Fruit fly (Drosophila melanogaster) whole organism, embryonic: ENCODE results near the gene OtopLc.
A peak's percentile ranks its signal among the peaks of the same experiment; 100 is the strongest.

ENCODE experiments used
- Bgb ChIP-seq: fragments of 200-800 bp; sonication (Bioruptor generic); IDR thresholded peaks from 2 replicates; pipeline ENCODE4 v1.3.6; 2022; ENCODE audit warnings: missing biosample characterization, missing genetic modification characterization; ENCODE audit not compliant: partially characterized antibody
- BtbVII ChIP-seq: fragments of 200-800 bp; sonication (Bioruptor generic); optimal IDR thresholded peaks from 3 replicates; lab custom pipeline; 2017; ENCODE audit warnings: missing biosample characterization, mild to moderate bottlenecking, missing genetic modification characterization
- CG10431 ChIP-seq: fragments of 200-800 bp; sonication (Bioruptor generic); optimal IDR thresholded peaks from 3 replicates; lab custom pipeline; 2018; ENCODE audit warnings: missing biosample characterization, mild to moderate bottlenecking, missing genetic modification characterization
- CG13296 ChIP-seq: fragments of 200-800 bp; sonication (Bioruptor generic); optimal IDR thresholded peaks from 3 replicates; lab custom pipeline; 2018; ENCODE audit warnings: missing biosample characterization, mild to moderate bottlenecking, missing genetic modification characterization
- CG15514 ChIP-seq: fragments of 200-800 bp; sonication (Bioruptor generic); optimal IDR thresholded peaks from 3 replicates; lab custom pipeline; 2017; ENCODE audit warnings: missing biosample characterization, missing genetic modification characterization, mild to moderate bottlenecking, moderate library complexity, missing genetic modification reagents
- CG2199 ChIP-seq: fragments of 200-800 bp; sonication (Bioruptor generic); IDR thresholded peaks from 3 replicates; pipeline ENCODE4 v1.3.6; 2022; ENCODE audit warnings: missing biosample characterization, missing genetic modification characterization
- CG30020 ChIP-seq: fragments of 200-800 bp; optimal IDR thresholded peaks from 2 replicates; lab custom pipeline; 2019; ENCODE audit warnings: missing biosample characterization, mild to moderate bottlenecking, missing genetic modification characterization, moderate library complexity
- CG30431 ChIP-seq: fragments of 200-800 bp; sonication (Bioruptor generic); optimal IDR thresholded peaks from 2 replicates; lab custom pipeline; 2017; ENCODE audit warnings: missing biosample characterization, missing genetic modification characterization
- CG4424 ChIP-seq: fragments of 200-800 bp; sonication (Bioruptor generic); optimal IDR thresholded peaks from 3 replicates; lab custom pipeline; 2016; ENCODE audit warnings: missing biosample characterization, missing genetic modification characterization
- CG4707 ChIP-seq: fragments of 200-800 bp; sonication (Bioruptor generic); optimal IDR thresholded peaks from 2 replicates; lab custom pipeline; 2018; ENCODE audit warnings: missing biosample characterization, mild to moderate bottlenecking, missing genetic modification characterization, moderate library complexity
- CG6272 ChIP-seq: fragments of 200-800 bp; sonication (Bioruptor generic); IDR thresholded peaks from 2 replicates; pipeline ENCODE4 v1.3.6; 2022; ENCODE audit warnings: missing biosample characterization, missing genetic modification characterization
- CG6765 ChIP-seq: fragments of 200-800 bp; sonication (Bioruptor generic); optimal IDR thresholded peaks from 3 replicates; lab custom pipeline; 2017; ENCODE audit warnings: missing biosample characterization, mild to moderate bottlenecking, missing genetic modification characterization
- CG6791 ChIP-seq: fragments of 200-800 bp; sonication (Bioruptor generic); IDR thresholded peaks from 3 replicates; pipeline ENCODE4 v1.3.6; 2022; ENCODE audit warnings: missing biosample characterization, missing genetic modification characterization; ENCODE audit not compliant: partially characterized antibody
- CG7372 ChIP-seq: fragments of 200-800 bp; sonication (Bioruptor generic); IDR thresholded peaks from 2 replicates; pipeline ENCODE4 v1.3.6; 2022; ENCODE audit warnings: missing biosample characterization, missing genetic modification characterization
- CG7786 ChIP-seq: fragments of 200-800 bp; sonication (Bioruptor generic); optimal IDR thresholded peaks from 2 replicates; lab custom pipeline; 2016; ENCODE audit warnings: missing biosample characterization, missing genetic modification characterization
- CG8388 ChIP-seq: fragments of 200-800 bp; sonication (Bioruptor generic); optimal IDR thresholded peaks from 2 replicates; lab custom pipeline; 2019; ENCODE audit warnings: missing biosample characterization, mild to moderate bottlenecking, missing genetic modification characterization, moderate library complexity
- CG8944 ChIP-seq: fragments of 200-800 bp; sonication (Bioruptor generic); optimal IDR thresholded peaks from 3 replicates; lab custom pipeline; 2016; ENCODE audit warnings: missing biosample characterization, missing genetic modification characterization
- CTCF ChIP-seq: fragments of 200-800 bp; sonication (Bioruptor generic); optimal IDR thresholded peaks from 2 replicates; lab custom pipeline; 2017; ENCODE audit warnings: missing biosample characterization, mild to moderate bottlenecking, missing genetic modification characterization, moderate library complexity
- Chrac-16 ChIP-seq: fragments of 200-800 bp; sonication (Bioruptor generic); optimal IDR thresholded peaks from 3 replicates; lab custom pipeline; 2016; ENCODE audit warnings: missing biosample characterization, missing genetic modification characterization
- Dip2 ChIP-seq: fragments of 200-800 bp; sonication (Bioruptor generic); IDR thresholded peaks from 2 replicates; pipeline ENCODE4 v1.3.6; 2022; ENCODE audit warnings: missing biosample characterization, missing genetic modification characterization
- HLH54F ChIP-seq: fragments of 200-800 bp; sonication (Bioruptor generic); optimal IDR thresholded peaks from 3 replicates; lab custom pipeline; 2016; ENCODE audit warnings: missing biosample characterization, missing genetic modification characterization
- Meics ChIP-seq: fragments of 200-800 bp; sonication (Bioruptor generic); optimal IDR thresholded peaks from 2 replicates; lab custom pipeline; 2017; ENCODE audit warnings: missing biosample characterization, mild to moderate bottlenecking, missing genetic modification characterization
- Nf-YC ChIP-seq: fragments of 200-800 bp; optimal IDR thresholded peaks from 3 replicates; lab custom pipeline; 2019; ENCODE audit warnings: missing biosample characterization, mild to moderate bottlenecking, missing genetic modification characterization, moderate library complexity
- Pdp1 ChIP-seq, 2 experiments: fragments of 200-800 bp; sonication (Bioruptor generic); optimal IDR thresholded peaks; 3 replicates each; lab custom pipeline; 2016; ENCODE audit warnings: missing biosample characterization in 2 of 2, missing genetic modification characterization in 2 of 2, mild to moderate bottlenecking in 1 of 2, moderate library complexity in 1 of 2
- Side ChIP-seq: fragments of 200-800 bp; sonication (Bioruptor generic); optimal IDR thresholded peaks from 2 replicates; lab custom pipeline; 2016; ENCODE audit warnings: missing biosample characterization, missing genetic modification characterization
- aop ChIP-seq: fragments of 200-800 bp; sonication (Bioruptor generic); IDR thresholded peaks from 2 replicates; pipeline ENCODE4 v1.3.6; 2022; ENCODE audit warnings: missing biosample characterization, missing genetic modification characterization
- bbx ChIP-seq: fragments of 200-800 bp; sonication (Bioruptor generic); IDR thresholded peaks from 2 replicates; pipeline ENCODE4 v1.3.6; 2022; ENCODE audit warnings: missing biosample characterization, missing genetic modification characterization; ENCODE audit not compliant: partially characterized antibody
- cwo ChIP-seq: fragments of 200-800 bp; sonication (Bioruptor generic); optimal IDR thresholded peaks from 3 replicates; lab custom pipeline; 2017; ENCODE audit warnings: missing biosample characterization, missing genetic modification characterization, mild to moderate bottlenecking, moderate library complexity, missing genetic modification reagents
- dati ChIP-seq: fragments of 200-800 bp; sonication (Bioruptor generic); IDR thresholded peaks from 2 replicates; pipeline ENCODE4 v1.3.6; 2022; ENCODE audit warnings: missing biosample characterization, missing genetic modification characterization
- dysf ChIP-seq: fragments of 200-800 bp; sonication (Bioruptor generic); IDR thresholded peaks from 3 replicates; pipeline ENCODE4 v1.3.6; 2022; ENCODE audit warnings: missing biosample characterization, missing genetic modification characterization
- en ChIP-seq: fragments of 200-800 bp; sonication (Bioruptor generic); optimal IDR thresholded peaks from 2 replicates; lab custom pipeline; 2016; ENCODE audit warnings: missing biosample characterization, missing genetic modification characterization
- fru ChIP-seq: fragments of >200 bp; optimal IDR thresholded peaks from 2 replicates; lab custom pipeline; 2017
- grau ChIP-seq: fragments of 200-800 bp; optimal IDR thresholded peaks from 3 replicates; lab custom pipeline; 2019; ENCODE audit warnings: missing biosample characterization, mild to moderate bottlenecking, missing genetic modification characterization, moderate library complexity
- grn ChIP-seq: fragments of 200-800 bp; sonication (Bioruptor generic); optimal IDR thresholded peaks from 3 replicates; lab custom pipeline; 2017; ENCODE audit warnings: missing biosample characterization, missing genetic modification characterization
- gsb ChIP-seq: fragments of 200-800 bp; sonication (Bioruptor generic); IDR thresholded peaks from 2 replicates; pipeline ENCODE4 v1.3.6; 2022; ENCODE audit warnings: missing biosample characterization, missing genetic modification characterization
- gt ChIP-seq: fragments of 200-800 bp; sonication (Bioruptor generic); IDR thresholded peaks from 2 replicates; pipeline ENCODE4 v1.3.6; 2022; ENCODE audit warnings: missing biosample characterization, missing genetic modification characterization
- h ChIP-seq: fragments of >200 bp; optimal IDR thresholded peaks from 2 replicates; lab custom pipeline; 2017
- hth ChIP-seq: fragments of >200 bp; optimal IDR thresholded peaks from 2 replicates; lab custom pipeline; 2017; ENCODE audit warnings: inconsistent platforms
- lov ChIP-seq, 2 experiments: fragments of 200-800 bp in 1 of 2; fragments of >200 bp in 1 of 2; sonication (Bioruptor generic) in 1 of 2; IDR thresholded peaks in 1 of 2; optimal IDR thresholded peaks in 1 of 2; 2 replicates in 1 of 2; 3 replicates in 1 of 2; pipeline versions ENCODE4 v1.3.6 to Lab custom; 2017 to 2022; ENCODE audit warnings: missing biosample characterization in 1 of 2, missing genetic modification characterization in 1 of 2
- oc ChIP-seq: fragments of 200-800 bp; sonication (Bioruptor generic); optimal IDR thresholded peaks from 2 replicates; lab custom pipeline; 2018; ENCODE audit warnings: missing biosample characterization, mild to moderate bottlenecking, missing genetic modification characterization, moderate library complexity
- org-1 ChIP-seq: fragments of 200-800 bp; sonication (Bioruptor generic); optimal IDR thresholded peaks from 2 replicates; lab custom pipeline; 2017; ENCODE audit warnings: missing biosample characterization, missing genetic modification characterization
- psq ChIP-seq: fragments of 200-800 bp; sonication (Bioruptor generic); optimal IDR thresholded peaks from 2 replicates; lab custom pipeline; 2017; ENCODE audit warnings: missing biosample characterization, missing genetic modification characterization
- pum ChIP-seq: fragments of 200-800 bp; sonication (Bioruptor generic); optimal IDR thresholded peaks from 2 replicates; lab custom pipeline; 2016; ENCODE audit warnings: missing biosample characterization, missing genetic modification characterization
- ro ChIP-seq: fragments of 200-800 bp; sonication (Bioruptor generic); IDR thresholded peaks from 2 replicates; pipeline ENCODE4 v1.3.6; 2022; ENCODE audit warnings: missing biosample characterization, missing genetic modification characterization
- row ChIP-seq: fragments of 200-800 bp; sonication (Bioruptor generic); IDR thresholded peaks from 3 replicates; pipeline ENCODE4 v1.3.6; 2022; ENCODE audit warnings: missing biosample characterization, missing genetic modification characterization
- sim ChIP-seq: fragments of 200-800 bp; sonication (Bioruptor generic); IDR thresholded peaks from 2 replicates; pipeline ENCODE4 v1.3.6; 2022; ENCODE audit warnings: missing biosample characterization, missing genetic modification characterization
- sna ChIP-seq: fragments of 200-800 bp; sonication (Bioruptor generic); IDR thresholded peaks from 2 replicates; pipeline ENCODE4 v1.3.6; 2022; ENCODE audit warnings: missing biosample characterization, missing genetic modification characterization; ENCODE audit not compliant: partially characterized antibody
- tna ChIP-seq: fragments of 200-800 bp; sonication (Bioruptor generic); IDR thresholded peaks from 2 replicates; pipeline ENCODE4 v1.3.6; 2022; ENCODE audit warnings: missing biosample characterization, missing genetic modification characterization; ENCODE audit not compliant: partially characterized antibody
- toy ChIP-seq: fragments of 200-800 bp; sonication (Bioruptor generic); IDR thresholded peaks from 2 replicates; pipeline ENCODE4 v1.3.6; 2022; ENCODE audit warnings: missing biosample characterization, missing genetic modification characterization
- twi ChIP-seq: fragments of 200-800 bp; optimal IDR thresholded peaks from 2 replicates; lab custom pipeline; 2019; ENCODE audit warnings: missing biosample characterization, mild to moderate bottlenecking, missing genetic modification characterization, moderate library complexity
- vvl ChIP-seq: fragments of 200-800 bp; sonication (Bioruptor generic); IDR thresholded peaks from 2 replicates; pipeline ENCODE4 v1.3.6; 2022; ENCODE audit warnings: missing biosample characterization, missing genetic modification characterization

The OtopLc gene

DNA sequence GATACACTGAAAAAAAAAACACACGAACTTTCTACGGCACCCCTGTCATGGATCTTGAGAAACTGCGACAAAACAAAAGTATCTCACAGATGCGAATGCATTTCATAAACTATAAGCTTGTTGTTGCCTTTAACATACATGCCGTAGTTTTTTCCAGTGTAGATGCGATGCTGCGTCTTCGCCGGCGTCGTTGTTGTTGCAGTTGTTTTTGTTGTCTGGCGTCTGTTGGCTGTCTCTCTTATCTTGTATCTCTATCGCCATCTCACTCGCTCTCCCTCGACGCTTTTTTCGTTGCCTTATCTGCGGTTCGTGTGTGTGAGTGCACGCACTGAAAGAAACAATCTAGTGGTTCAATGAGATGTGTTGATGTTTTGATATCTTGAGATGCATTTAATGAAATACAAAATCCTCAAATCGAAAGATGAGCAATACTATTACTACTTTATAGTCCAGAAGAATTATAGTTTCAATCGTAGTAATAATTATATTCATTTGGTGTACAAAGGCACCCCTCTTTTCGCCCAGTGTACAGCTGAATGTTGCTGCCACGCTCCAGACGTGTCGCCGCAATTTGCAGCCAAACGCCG lies 33.9 kb upstream of the OtopLc start (continued):
- TF ChIP-seq lov (optimal IDR thresholded peaks at IDR 0.05; lab: Kevin White, UChicago) (no peak), lov (GFP tag; IDR thresholded peaks at IDR 0.05; lab: Robert Waterston, UW) (peak; percentile 97), grau (tag; lab: Kevin White, UChicago) (peak; percentile 66), fru (no peak), Dip2 (GFP tag; lab: Robert Waterston, UW) (no peak), CG30020 (peak; percentile 43), grn (peak; percentile 99), CG4424 (GFP tag; lab: Kevin White, UChicago) (peak; percentile 98), Side (GFP tag; lab: Kevin White, UChicago) (peak; percentile 98), Bgb (GFP tag; lab: Robert Waterston, UW) (no peak), CG8388 (GFP tag; lab: Kevin White, UChicago) (peak; percentile 86), CG4707 (GFP tag; lab: Kevin White, UChicago) (peak; percentile 80), gt (peak; percentile 83), org-1 (GFP tag; lab: Kevin White, UChicago) (peak; percentile 95), CG7372 (GFP tag; lab: Robert Waterston, UW) (peak; percentile 92), CG13296 (GFP tag; lab: Kevin White, UChicago) (peak; percentile 94), CG2199 (peak; percentile 97), ro (peak; percentile 81), psq (GFP tag; lab: Kevin White, UChicago) (peak; percentile 88), Chrac-16 (GFP tag; lab: Kevin White, UChicago) (peak; percentile 97), hth (lab: Kevin White, UChicago) (no peak), toy (GFP tag; lab: Robert Waterston, UW) (peak; percentile 58; the same call in 1 of the 2 replicates), CG6765 (peak; percentile 69), Nf-YC (tag; lab: Kevin White, UChicago) (peak; percentile 64), h (lab: Kevin White, UChicago) (no peak), sna (no peak), BtbVII (GFP tag; lab: Kevin White, UChicago) (peak; percentile 91), row (GFP tag; lab: Robert Waterston, UW) (peak; percentile 95), aop (GFP tag; lab: Robert Waterston, UW) (peak; percentile 94), CTCF (GFP tag; lab: Kevin White, UChicago) (peak; percentile 56), bbx (no peak), sim (peak; percentile 97), CG10431 (peak; percentile 88), vvl (GFP tag; lab: Robert Waterston, UW) (peak; percentile 98), CG6791 (GFP tag; lab: Robert Waterston, UW) (no peak), pum (GFP tag; lab: Kevin White, UChicago) (peak; percentile 97), CG7786 (peak; percentile 97), gsb (peak; percentile 87), CG15514 (GFP tag; lab: Kevin White, UChicago) (peak; percentile 85), CG30431 (GFP tag; lab: Kevin White, UChicago) (peak; percentile 97), Meics (GFP tag; lab: Kevin White, UChicago) (peak; percentile 94), oc (peak; percentile 93), dysf (peak; percentile 96), HLH54F (peak; percentile 96), tna (GFP tag; lab: Robert Waterston, UW) (no peak), dati (peak; percentile 94), CG6272 (peak; percentile 89), cwo (GFP tag; lab: Kevin White, UChicago) (peak; percentile 88), Pdp1 (GFP tag; optimal IDR thresholded peaks at IDR 0.05; lab: Kevin White, UChicago) (peak; percentile 97 to 98), CG8944 (GFP tag; lab: Kevin White, UChicago) (peak; percentile 98), twi (peak; percentile 60), en (GFP tag; lab: Kevin White, UChicago) (peak; percentile 95)
